Fruit fly (Drosophila melanogaster): ENCODE results near the gene Alg1.

dm6 chr3R:17774538-17774937, 36.4 kb downstream of the Alg1 start:
- TF ChIP-seq CG6276 (GFP tag; optimal IDR thresholded peaks at IDR 0.05) = no peak
- no peak for TF ChIP-seq esn (GFP tag; optimal IDR thresholded peaks at IDR 0.05)
- no peak for TF ChIP-seq Blimp-1 (GFP tag; optimal IDR thresholded peaks at IDR 0.05)
- no peak for TF ChIP-seq dsx (GFP tag; optimal IDR thresholded peaks at IDR 0.05; ENCODE audit: poor library complexity, severe bottlenecking)
- TF ChIP-seq eg (GFP tag; IDR thresholded peaks at IDR 0.05) = no peak
- peak; percentile 27 for TF ChIP-seq CG10631 (GFP tag; optimal IDR thresholded peaks at IDR 0.05)
- no peak for TF ChIP-seq CG6792 (GFP tag; optimal IDR thresholded peaks at IDR 0.05)
- TF ChIP-seq Sox102F (GFP tag; optimal IDR thresholded peaks at IDR 0.05) = no peak
- TF ChIP-seq CG4318 (GFP tag; optimal IDR thresholded peaks at IDR 0.05) = peak; percentile 4
- no peak for TF ChIP-seq CG3032 (tag; optimal IDR thresholded peaks at IDR 0.05)
